Worm (Caenorhabditis elegans) whole organism, L4 larva: Measurements from ENCODE around the gene Y32B12B.2.

Experiments used
- Y75B8A.6 ChIP-seq: fragments of 200-800 bp; sonication (Bioruptor generic); IDR thresholded peaks from 2 replicates; pipeline ENCODE4 v1.3.6; 2022; ENCODE audit warnings: missing genetic modification reagents, missing genetic modification characterization, missing compliant biosample characterization
- ZK546.5 ChIP-seq, 2 experiments: sonication (generic microtip); optimal IDR thresholded peaks; 2 replicates each; lab custom pipeline; 2017; ENCODE audit warnings: missing biosample characterization in 2 of 2, missing genetic modification characterization in 2 of 2
- dpl-1 ChIP-seq: fragments of 150-350 bp; optimal IDR thresholded peaks from 2 replicates; lab custom pipeline; 2014; ENCODE audit warnings: missing biosample characterization, missing genetic modification reagents, missing genetic modification characterization
- dve-1 ChIP-seq: sonication (generic microtip); optimal IDR thresholded peaks from 2 replicates; lab custom pipeline; 2017; ENCODE audit warnings: antibody characterized with exemption, mild to moderate bottlenecking, missing genetic modification characterization, missing compliant biosample characterization; ENCODE audit not compliant: insufficient read depth
- egl-27 ChIP-seq: sonication (generic microtip); optimal IDR thresholded peaks from 3 replicates; lab custom pipeline; 2017; ENCODE audit warnings: missing biosample characterization, missing genetic modification reagents, missing genetic modification characterization
- hmg-1.1 ChIP-seq: fragments of 200-800 bp; sonication (Bioruptor generic); IDR thresholded peaks from 2 replicates; pipeline ENCODE4 v1.3.6; 2022; ENCODE audit warnings: missing genetic modification reagents, missing genetic modification characterization, missing compliant biosample characterization
- mep-1 ChIP-seq: fragments of 150-350 bp; sonication (generic microtip); optimal IDR thresholded peaks from 3 replicates; lab custom pipeline; 2014; ENCODE audit warnings: missing biosample characterization, missing genetic modification characterization
- skn-1 ChIP-seq: fragments of 150-350 bp; optimal IDR thresholded peaks from 2 replicates; lab custom pipeline; 2014; ENCODE audit warnings: missing biosample characterization, missing genetic modification characterization
- zip-11 ChIP-seq: fragments of 200-800 bp; sonication (Bioruptor generic); IDR thresholded peaks from 2 replicates; pipeline ENCODE4 v1.3.6; 2022; ENCODE audit warnings: missing genetic modification characterization, missing compliant biosample characterization

ce11 chrV:16499006-16499405, 39.2 kb upstream of the Y32B12B.2 start, which contains the start of gene F36D3.1:
- TF ChIP-seq skn-1 (tag; lab: Kevin White, UChicago), result no peak
- no peak for TF ChIP-seq mep-1 (tag; lab: Kevin White, UChicago)
- TF ChIP-seq egl-27 (tag; lab: Kevin White, UChicago), result no peak
- TF ChIP-seq Y75B8A.6 (GFP tag; lab: Robert Waterston, UW), result no peak
- no peak for TF ChIP-seq dve-1 (tag; lab: Kevin White, UChicago)
- no peak for TF ChIP-seq ZK546.5 (tag; optimal IDR thresholded peaks at IDR 0.05; lab: Kevin White, UChicago)
- TF ChIP-seq zip-11 (GFP tag; lab: Robert Waterston, UW), result no peak
- TF ChIP-seq dpl-1, result peak; percentile 87
- no peak for TF ChIP-seq hmg-1.1 (GFP tag; lab: Robert Waterston, UW)
